Fruit fly (Drosophila melanogaster): Measurements from ENCODE around the gene bsh.

Gene bsh

DNA sequence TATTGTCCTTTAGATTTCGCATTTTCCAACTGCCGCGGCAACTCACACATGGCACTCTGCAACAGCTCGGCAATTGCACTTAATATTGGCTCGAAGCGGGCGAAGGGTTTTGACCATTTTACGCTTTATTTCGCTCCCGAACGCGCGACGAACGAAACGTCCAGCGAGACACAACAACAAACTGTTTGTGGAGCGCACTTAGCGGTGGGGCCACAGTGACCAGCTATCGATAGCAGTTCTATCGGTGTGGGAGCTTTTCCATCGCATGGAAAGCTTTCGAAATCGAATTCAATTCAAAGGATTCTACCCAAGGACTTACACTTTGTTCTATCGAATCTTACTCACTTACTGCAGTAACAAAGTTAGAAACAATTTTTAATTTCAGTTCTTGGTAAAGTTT is 12.2 kb downstream of the bsh start, which contains the start of gene CG10631:
TSS of gene CG10631 (minus strand) at position 189 of the 400 bp plus-strand sequence.
- TF ChIP-seq psq (optimal IDR thresholded peaks at IDR 0.05), result no peak
- no peak for TF ChIP-seq insv (optimal IDR thresholded peaks at IDR 0.05)
- no peak for TF ChIP-seq ttk (optimal IDR thresholded peaks at IDR 0.05)

- no peak for TF ChIP-seq insv (optimal IDR thresholded peaks at IDR 0.05)
- TF ChIP-seq h (optimal IDR thresholded peaks at IDR 0.05), result no peak
- no peak for TF ChIP-seq Sin3A (optimal IDR thresholded peaks at IDR 0.05)
- TF ChIP-seq Myc (optimal IDR thresholded peaks at IDR 0.05), result no peak
- no peak for TF ChIP-seq psq (optimal IDR thresholded peaks at IDR 0.05)
- no peak for TF ChIP-seq ttk (optimal IDR thresholded peaks at IDR 0.05)
These were observed 12.8 kb downstream of the bsh start for dm6 chr2L:19756040-19756439.

- no peak for TF ChIP-seq h (optimal IDR thresholded peaks at IDR 0.05)
These were observed 13.9 kb downstream of the bsh start for dm6 chr2L:19755015-19755414.

DNA sequence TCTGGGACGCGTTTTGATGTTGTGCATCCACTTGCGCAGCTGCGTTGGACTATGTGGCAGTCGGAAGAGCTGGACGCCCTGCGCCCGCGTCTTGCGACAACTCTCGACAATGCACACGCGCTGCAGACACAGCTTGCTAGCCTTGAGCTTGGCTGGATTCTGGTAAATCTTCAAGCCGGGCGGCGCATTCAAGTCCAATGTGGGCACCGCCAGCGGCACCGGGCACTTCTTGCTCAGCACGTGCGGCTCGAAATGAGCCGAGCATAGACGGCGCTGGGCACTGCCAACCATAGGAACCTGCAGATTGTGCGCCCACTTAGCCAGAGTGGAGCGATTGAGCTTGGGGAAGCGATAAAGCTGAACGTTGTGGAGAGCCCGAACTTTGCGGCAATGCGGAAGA is 18.3 kb downstream of the bsh start:
- TF ChIP-seq Sin3A (optimal IDR thresholded peaks at IDR 0.05) (no peak), Myc (optimal IDR thresholded peaks at IDR 0.05) (no peak), psq (optimal IDR thresholded peaks at IDR 0.05) (no peak), h (optimal IDR thresholded peaks at IDR 0.05) (no peak), ttk (optimal IDR thresholded peaks at IDR 0.05) (no peak), insv (optimal IDR thresholded peaks at IDR 0.05) (no peak)

dm6 chr2L:19735635-19736109 is 33.2 kb downstream of the bsh start, which contains the start of the genes CG10462 and Nf-YB:
TSS of gene CG10462 (minus strand) at chr2L:19735980.
TSS of gene Nf-YB (plus strand) at chr2L:19736044.
- TF ChIP-seq insv (optimal IDR thresholded peaks at IDR 0.05) (no peak), psq (optimal IDR thresholded peaks at IDR 0.05) (no peak), Myc (optimal IDR thresholded peaks at IDR 0.05) (no peak), h (optimal IDR thresholded peaks at IDR 0.05) (no peak), ttk (optimal IDR thresholded peaks at IDR 0.05) (no peak)

dm6 chr2L:19722517-19722916 is 46.4 kb downstream of the bsh start:
- TF ChIP-seq Sin3A (optimal IDR thresholded peaks at IDR 0.05) (no peak), psq (optimal IDR thresholded peaks at IDR 0.05) (no peak), Myc (optimal IDR thresholded peaks at IDR 0.05) (no peak), h (optimal IDR thresholded peaks at IDR 0.05) (no peak), insv (optimal IDR thresholded peaks at IDR 0.05) (no peak), ttk (optimal IDR thresholded peaks at IDR 0.05) (no peak)
